Worm (Caenorhabditis elegans): ENCODE measurements around the gene Y43F8B.17.

DNA sequence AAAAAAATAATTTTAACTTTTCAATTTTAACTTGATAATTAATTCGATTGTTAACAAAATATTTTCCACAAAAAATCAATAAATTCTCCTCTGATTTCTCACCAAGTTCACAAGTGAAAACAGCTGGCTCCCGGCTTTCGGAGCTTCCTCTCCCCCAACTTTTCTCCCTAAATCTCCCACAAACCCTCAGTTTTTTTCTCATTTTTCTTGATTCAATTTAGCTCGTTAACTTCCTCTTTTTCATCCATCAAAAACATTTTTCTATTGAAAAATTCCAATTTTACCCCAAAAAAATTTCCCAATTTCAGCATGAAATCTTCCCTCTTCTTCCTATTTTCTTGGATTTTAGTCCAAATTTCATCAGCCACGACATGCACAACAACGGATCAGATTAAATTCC, 14.1 kb upstream of the Y43F8B.17 start, which contains the start of gene Y43F8B.11:
- no peak for TF ChIP-seq dao-5 (tag; optimal IDR thresholded peaks at IDR 0.05)
- no peak for TF ChIP-seq him-1 (tag; optimal IDR thresholded peaks at IDR 0.05)

Measured in whole organism, L4/young adult.